Fruit fly (Drosophila melanogaster) whole organism, embryonic: ENCODE data around the gene PMP34.

Experiments used
- Asciz ChIP-seq: fragments of 200-800 bp; sonication (Bioruptor generic); optimal IDR thresholded peaks from 2 replicates; lab custom pipeline; 2017; ENCODE audit warnings: missing biosample characterization, mild to moderate bottlenecking, missing genetic modification characterization, missing genetic modification reagents
- CG17186 ChIP-seq: fragments of 200-800 bp; sonication (Bioruptor generic); optimal IDR thresholded peaks from 3 replicates; lab custom pipeline; 2017; ENCODE audit warnings: missing biosample characterization, missing genetic modification reagents, missing genetic modification characterization
- CG17568 ChIP-seq: fragments of 200-800 bp; sonication (Bioruptor generic); optimal IDR thresholded peaks from 2 replicates; lab custom pipeline; 2018; ENCODE audit warnings: missing biosample characterization, mild to moderate bottlenecking, missing genetic modification characterization, moderate library complexity
- CG4820 ChIP-seq: fragments of 200-800 bp; sonication (Bioruptor generic); optimal IDR thresholded peaks from 3 replicates; lab custom pipeline; 2016; ENCODE audit warnings: missing biosample characterization, missing genetic modification characterization
- Doc2 ChIP-seq: fragments of 200-800 bp; sonication (Bioruptor generic); IDR thresholded peaks from 2 replicates; pipeline ENCODE4 v1.3.6; 2022; ENCODE audit warnings: missing biosample characterization, missing genetic modification characterization
- Hr39 ChIP-seq: fragments of >200 bp; optimal IDR thresholded peaks from 2 replicates; lab custom pipeline; 2017
- ewg ChIP-seq: fragments of 200-800 bp; sonication (Bioruptor generic); optimal IDR thresholded peaks from 3 replicates; lab custom pipeline; 2017; ENCODE audit warnings: mild to moderate bottlenecking, missing biosample characterization, missing genetic modification reagents, missing genetic modification characterization
- sim ChIP-seq: fragments of 200-800 bp; sonication (Bioruptor generic); IDR thresholded peaks from 2 replicates; pipeline ENCODE4 v1.3.6; 2022; ENCODE audit warnings: missing biosample characterization, missing genetic modification characterization
- sna ChIP-seq: fragments of 200-800 bp; sonication (Bioruptor generic); IDR thresholded peaks from 2 replicates; pipeline ENCODE4 v1.3.6; 2022; ENCODE audit warnings: missing biosample characterization, missing genetic modification characterization; ENCODE audit not compliant: partially characterized antibody

dm6 chr3L:4328048-4328447, 9.5 kb downstream of the PMP34 start:
- TF ChIP-seq ewg (GFP tag; lab: Kevin White, UChicago) (no peak), Doc2 (GFP tag; lab: Robert Waterston, UW) (no peak), Hr39 (lab: Kevin White, UChicago) (no peak), sna (no peak), CG17186 (GFP tag; lab: Kevin White, UChicago) (no peak), Asciz (no peak), CG17568 (GFP tag; lab: Kevin White, UChicago) (no peak), CG4820 (GFP tag; lab: Kevin White, UChicago) (no peak), sim (GFP tag; lab: Robert Waterston, UW) (no peak)
